Worm (Caenorhabditis elegans) whole organism, L4 larva: ENCODE measurements around the gene srlf-11.

ENCODE experiments used
- F26F4.8 ChIP-seq: fragments of 200-800 bp; sonication (Bioruptor generic); conservative IDR thresholded peaks from 2 replicates; pipeline ENCODE4 v1.3.6; 2022; ENCODE audit warnings: missing genetic modification characterization, missing compliant biosample characterization
- T26A8.4 ChIP-seq: fragments of 200-800 bp; sonication (Bioruptor generic); IDR thresholded peaks from 2 replicates; pipeline ENCODE4 v1.3.6; 2022; ENCODE audit warnings: missing genetic modification characterization, missing compliant biosample characterization
- Y48G9A.11 ChIP-seq: fragments of 200-800 bp; sonication (Bioruptor generic); IDR thresholded peaks from 2 replicates; pipeline ENCODE4 v1.3.6; 2022; ENCODE audit warnings: missing genetic modification reagents, missing genetic modification characterization, missing compliant biosample characterization
- ZK337.2 ChIP-seq: fragments of 200-800 bp; sonication (Bioruptor generic); IDR thresholded peaks from 2 replicates; pipeline ENCODE4 v1.3.6; 2022; ENCODE audit warnings: missing genetic modification reagents, missing genetic modification characterization, missing compliant biosample characterization
- ama-1 ChIP-seq: fragments of 150-350 bp; optimal IDR thresholded peaks from 2 replicates; lab custom pipeline; 2014; ENCODE audit warnings: inconsistent platforms, mixed read lengths
- ceh-28 ChIP-seq: fragments of 150-350 bp; optimal IDR thresholded peaks from 2 replicates; lab custom pipeline; 2014; ENCODE audit warnings: missing biosample characterization, missing genetic modification reagents, missing genetic modification characterization
- ceh-32 ChIP-seq: sonication (generic microtip); optimal IDR thresholded peaks from 2 replicates; lab custom pipeline; 2016; ENCODE audit warnings: mild to moderate bottlenecking, missing genetic modification characterization, missing compliant biosample characterization; ENCODE audit not compliant: poor library complexity
- ceh-62 ChIP-seq: sonication (generic microtip); optimal IDR thresholded peaks from 2 replicates; lab custom pipeline; 2017; ENCODE audit warnings: missing biosample characterization, missing genetic modification characterization
- cey-2 ChIP-seq: sonication (generic microtip); optimal IDR thresholded peaks from 3 replicates; lab custom pipeline; 2017; ENCODE audit warnings: missing genetic modification characterization, mild to moderate bottlenecking, missing compliant biosample characterization, antibody characterized with exemption, borderline replicate concordance; ENCODE audit not compliant: insufficient read depth
- daf-19 ChIP-seq: fragments of 200-800 bp; sonication (Bioruptor generic); conservative IDR thresholded peaks from 2 replicates; pipeline ENCODE4 v1.3.6; 2022; ENCODE audit warnings: missing genetic modification characterization, missing compliant biosample characterization
- dpl-1 ChIP-seq: fragments of 150-350 bp; optimal IDR thresholded peaks from 2 replicates; lab custom pipeline; 2014; ENCODE audit warnings: missing biosample characterization, missing genetic modification reagents, missing genetic modification characterization
- dve-1 ChIP-seq: sonication (generic microtip); optimal IDR thresholded peaks from 2 replicates; lab custom pipeline; 2017; ENCODE audit warnings: antibody characterized with exemption, mild to moderate bottlenecking, missing genetic modification characterization, missing compliant biosample characterization; ENCODE audit not compliant: insufficient read depth
- egl-27 ChIP-seq: sonication (generic microtip); optimal IDR thresholded peaks from 3 replicates; lab custom pipeline; 2017; ENCODE audit warnings: missing biosample characterization, missing genetic modification reagents, missing genetic modification characterization
- egl-43 ChIP-seq: fragments of 200-800 bp; sonication (Bioruptor generic); IDR thresholded peaks from 2 replicates; pipeline ENCODE4 v1.3.6; 2022; ENCODE audit warnings: missing genetic modification reagents, missing genetic modification characterization, missing compliant biosample characterization
- fkh-10 ChIP-seq: fragments of 150-350 bp; optimal IDR thresholded peaks from 2 replicates; lab custom pipeline; 2014; ENCODE audit warnings: missing biosample characterization, missing genetic modification reagents, missing genetic modification characterization
- fos-1 ChIP-seq: fragments of 150-350 bp; optimal IDR thresholded peaks from 2 replicates; lab custom pipeline; 2014; ENCODE audit warnings: missing biosample characterization, missing genetic modification characterization
- gei-8 ChIP-seq: fragments of 200-800 bp; sonication (Bioruptor generic); optimal IDR thresholded peaks from 2 replicates; lab custom pipeline; 2018; ENCODE audit warnings: mild to moderate bottlenecking, missing genetic modification characterization, missing compliant biosample characterization
- hif-1 ChIP-seq, 2 experiments: sonication (generic microtip); optimal IDR thresholded peaks; 2 replicates each; lab custom pipeline; 2016 to 2017; ENCODE audit warnings: missing compliant biosample characterization in 2 of 2, missing genetic modification characterization in 2 of 2, missing genetic modification reagents in 2 of 2, missing genotype in 2 of 2, mild to moderate bottlenecking in 1 of 2
- hlh-11 ChIP-seq: fragments of 200-800 bp; sonication (Bioruptor generic); optimal IDR thresholded peaks from 2 replicates; lab custom pipeline; 2018; ENCODE audit warnings: mild to moderate bottlenecking, missing genetic modification characterization, missing compliant biosample characterization
- hmg-1.1 ChIP-seq: fragments of 200-800 bp; sonication (Bioruptor generic); IDR thresholded peaks from 2 replicates; pipeline ENCODE4 v1.3.6; 2022; ENCODE audit warnings: missing genetic modification reagents, missing genetic modification characterization, missing compliant biosample characterization
- jun-1 ChIP-seq: fragments of 150-350 bp; optimal IDR thresholded peaks from 2 replicates; lab custom pipeline; 2014; ENCODE audit warnings: missing biosample characterization, missing genetic modification reagents, missing genetic modification characterization
- lim-7 ChIP-seq: fragments of 200-800 bp; sonication (Bioruptor generic); IDR thresholded peaks from 2 replicates; pipeline ENCODE4 v1.3.6; 2022; ENCODE audit warnings: missing genetic modification characterization, missing compliant biosample characterization
- lin-1 ChIP-seq: fragments of 200-800 bp; sonication (Bioruptor generic); IDR thresholded peaks from 2 replicates; pipeline ENCODE4 v1.3.6; 2022; ENCODE audit warnings: missing genetic modification reagents, missing genetic modification characterization, missing compliant biosample characterization
- lin-13 ChIP-seq: fragments of 150-350 bp; optimal IDR thresholded peaks from 2 replicates; lab custom pipeline; 2014; ENCODE audit warnings: missing biosample characterization, missing genetic modification reagents, missing genetic modification characterization
- lin-38 ChIP-seq: fragments of 200-800 bp; sonication (Bioruptor generic); IDR thresholded peaks from 2 replicates; pipeline ENCODE4 v1.3.6; 2022; ENCODE audit warnings: missing genetic modification reagents, missing genetic modification characterization, missing compliant biosample characterization
- lin-39 ChIP-seq: fragments of 150-350 bp; optimal IDR thresholded peaks from 2 replicates; lab custom pipeline; 2014; ENCODE audit warnings: missing biosample characterization, missing genetic modification reagents, missing genetic modification characterization
- mdl-1 ChIP-seq, 2 experiments: fragments of 150-350 bp in 1 of 2; sonication (generic microtip) in 1 of 2; optimal IDR thresholded peaks; 2 replicates each; lab custom pipeline; 2014 to 2017; ENCODE audit warnings: missing biosample characterization in 2 of 2, missing genetic modification characterization in 2 of 2
- mep-1 ChIP-seq: fragments of 150-350 bp; sonication (generic microtip); optimal IDR thresholded peaks from 3 replicates; lab custom pipeline; 2014; ENCODE audit warnings: missing biosample characterization, missing genetic modification characterization
- mxl-3 ChIP-seq: fragments of 200-800 bp; sonication (Bioruptor generic); optimal IDR thresholded peaks from 2 replicates; lab custom pipeline; 2018; ENCODE audit warnings: mild to moderate bottlenecking, missing genetic modification characterization, missing compliant biosample characterization
- nhr-10 ChIP-seq: fragments of 150-350 bp; optimal IDR thresholded peaks from 2 replicates; lab custom pipeline; 2014; ENCODE audit warnings: missing biosample characterization, missing genetic modification characterization
- nhr-102 ChIP-seq: sonication (generic microtip); optimal IDR thresholded peaks from 2 replicates; lab custom pipeline; 2016; ENCODE audit warnings: mild to moderate bottlenecking, missing genetic modification characterization, moderate library complexity, missing compliant biosample characterization
- nhr-11 ChIP-seq: fragments of 150-350 bp; optimal IDR thresholded peaks from 2 replicates; lab custom pipeline; 2014; ENCODE audit warnings: missing biosample characterization, missing genetic modification characterization
- nhr-111 ChIP-seq: fragments of 200-800 bp; sonication (Bioruptor generic); optimal IDR thresholded peaks from 2 replicates; lab custom pipeline; 2018; ENCODE audit warnings: mild to moderate bottlenecking, missing genetic modification characterization, missing compliant biosample characterization
- nhr-237 ChIP-seq: sonication (generic microtip); optimal IDR thresholded peaks from 2 replicates; lab custom pipeline; 2017; ENCODE audit warnings: missing biosample characterization, missing genetic modification characterization
- nhr-41 ChIP-seq: fragments of 200-800 bp; sonication (Bioruptor generic); IDR thresholded peaks from 2 replicates; pipeline ENCODE4 v1.3.6; 2022; ENCODE audit warnings: missing genetic modification reagents, missing genetic modification characterization, missing compliant biosample characterization
- nhr-48 ChIP-seq: sonication (generic microtip); optimal IDR thresholded peaks from 2 replicates; lab custom pipeline; 2016; ENCODE audit warnings: mild to moderate bottlenecking, missing genetic modification characterization, missing compliant biosample characterization
- nhr-77 ChIP-seq: fragments of 150-350 bp; optimal IDR thresholded peaks from 2 replicates; lab custom pipeline; 2014; ENCODE audit warnings: missing biosample characterization, missing genetic modification characterization
- pha-4 ChIP-seq, 2 experiments: fragments of 150-350 bp in 1 of 2; fragments of 200-800 bp in 1 of 2; sonication (Bioruptor generic) in 1 of 2; IDR thresholded peaks in 1 of 2; optimal IDR thresholded peaks in 1 of 2; 2 replicates each; pipeline versions ENCODE4 v1.3.6 to Lab custom; 2014 to 2022; ENCODE audit warnings: missing genetic modification characterization in 2 of 2, missing genetic modification reagents in 2 of 2, missing biosample characterization in 1 of 2, missing compliant biosample characterization in 1 of 2
- php-3 ChIP-seq: fragments of 200-800 bp; sonication (Bioruptor generic); IDR thresholded peaks from 2 replicates; pipeline ENCODE4 v1.3.6; 2022; ENCODE audit warnings: missing genetic modification reagents, missing genetic modification characterization, missing compliant biosample characterization
- rbr-2 ChIP-seq: sonication (generic microtip); optimal IDR thresholded peaks from 2 replicates; lab custom pipeline; 2016; ENCODE audit warnings: missing genotype, missing genetic modification characterization, missing compliant biosample characterization
- skn-1 ChIP-seq: fragments of 150-350 bp; optimal IDR thresholded peaks from 2 replicates; lab custom pipeline; 2014; ENCODE audit warnings: missing biosample characterization, missing genetic modification characterization
- snpc-4 ChIP-seq: fragments of 150-350 bp; optimal IDR thresholded peaks from 2 replicates; lab custom pipeline; 2014; ENCODE audit warnings: missing biosample characterization, missing genetic modification characterization
- unc-130 ChIP-seq: sonication (generic microtip); optimal IDR thresholded peaks from 2 replicates; lab custom pipeline; 2016; ENCODE audit warnings: missing genetic modification reagents, missing genetic modification characterization, missing compliant biosample characterization
- unc-39 ChIP-seq: sonication (generic microtip); optimal IDR thresholded peaks from 2 replicates; lab custom pipeline; 2017; ENCODE audit warnings: missing biosample characterization, missing genetic modification characterization
- vab-7 ChIP-seq: fragments of 200-800 bp; sonication (Bioruptor generic); IDR thresholded peaks from 2 replicates; pipeline ENCODE4 v1.3.6; 2022; ENCODE audit warnings: missing genetic modification reagents, missing genetic modification characterization, missing compliant biosample characterization
- zfp-3 ChIP-seq: fragments of 200-800 bp; sonication (Bioruptor generic); conservative IDR thresholded peaks from 2 replicates; pipeline ENCODE4 v1.3.6; 2022; ENCODE audit warnings: missing genetic modification reagents, missing genetic modification characterization, missing compliant biosample characterization
- zip-2 ChIP-seq: fragments of 150-350 bp; optimal IDR thresholded peaks from 2 replicates; lab custom pipeline; 2014; ENCODE audit warnings: missing biosample characterization, missing genetic modification characterization

Gene srlf-11

ce11 chrIV:10935336-10935735, 49.5 kb upstream of the srlf-11 start (continued):
- TF ChIP-seq zip-2 (no peak), ceh-62 (no peak), F26F4.8 (GFP tag; lab: Robert Waterston, UW) (no peak), php-3 (GFP tag; lab: Robert Waterston, UW) (peak; percentile 44; the same call in 1 of the 2 replicates), nhr-41 (GFP tag; lab: Robert Waterston, UW) (0 out of 2 replicates have a peak, but pooled peaks have one; percentile 29), skn-1 (tag; lab: Kevin White, UChicago) (peak; percentile 9), hlh-11 (peak; percentile 99), hif-1 (tag; optimal IDR thresholded peaks at IDR 0.05; lab: Kevin White, UChicago) (peak in 1 of 2 experiments; percentile 62), hmg-1.1 (GFP tag; lab: Robert Waterston, UW) (peak; percentile 78), lin-13 (GFP tag; lab: Kevin White, UChicago) (peak; percentile 58), fos-1 (tag; lab: Kevin White, UChicago) (no peak), ceh-32 (tag; lab: Kevin White, UChicago) (no peak), nhr-102 (tag; lab: Kevin White, UChicago) (peak; percentile 43), unc-130 (no peak), nhr-10 (tag; lab: Kevin White, UChicago) (no peak), nhr-11 (tag; lab: Kevin White, UChicago) (peak; percentile 93), nhr-237 (tag; lab: Kevin White, UChicago) (no peak), fkh-10 (GFP tag; lab: Kevin White, UChicago) (no peak), dve-1 (tag; lab: Kevin White, UChicago) (peak; percentile 79), dpl-1 (GFP tag; lab: Kevin White, UChicago) (peak; percentile 59), nhr-77 (tag; lab: Kevin White, UChicago) (peak; percentile 75), lim-7 (GFP tag; lab: Robert Waterston, UW) (no peak), zfp-3 (peak; percentile 50; the same call in 1 of the 2 replicates), lin-1 (GFP tag; lab: Robert Waterston, UW) (0 out of 2 replicates have a peak, but pooled peaks have one; percentile 54), mdl-1 (tag; optimal IDR thresholded peaks at IDR 0.05; lab: Kevin White, UChicago) (peak; percentile 52 to 88), vab-7 (GFP tag; lab: Robert Waterston, UW) (peak; percentile 54), mep-1 (peak; percentile 90), gei-8 (GFP tag; lab: Kevin White, UChicago) (peak; percentile 4), lin-39 (tag; lab: Kevin White, UChicago) (no peak), ZK337.2 (GFP tag; lab: Robert Waterston, UW) (no peak), rbr-2 (tag; lab: Kevin White, UChicago) (no peak), egl-27 (tag; lab: Kevin White, UChicago) (no peak), jun-1 (tag; lab: Kevin White, UChicago) (no peak), ceh-28 (tag; lab: Kevin White, UChicago) (peak; percentile 59), ama-1 (lab: Kevin White, UChicago) (peak; percentile 77), pha-4 (GFP tag; IDR thresholded peaks at IDR 0.05; lab: Robert Waterston, UW) (no peak), pha-4 (tag; optimal IDR thresholded peaks at IDR 0.05; lab: Kevin White, UChicago) (no peak), lin-38 (GFP tag; lab: Robert Waterston, UW) (no peak), snpc-4 (no peak), mxl-3 (GFP tag; lab: Kevin White, UChicago) (peak; percentile 80), Y48G9A.11 (GFP tag; lab: Robert Waterston, UW) (no peak), daf-19 (GFP tag; lab: Robert Waterston, UW) (no peak), nhr-111 (no peak), nhr-48 (peak; percentile 81), T26A8.4 (GFP tag; lab: Robert Waterston, UW) (peak; percentile 50; the same call in 1 of the 2 replicates), egl-43 (peak; percentile 73; the same call in 1 of the 2 replicates), cey-2 (no peak), unc-39 (tag; lab: Kevin White, UChicago) (no peak)
